Worm (Caenorhabditis elegans) whole organism, L4 larva: ENCODE data around the gene T19D12.5.

Experiments used
- Y105C5A.15 ChIP-seq: fragments of 200-800 bp; sonication (Bioruptor generic); IDR thresholded peaks from 2 replicates; pipeline ENCODE4 v1.3.6; 2022; ENCODE audit warnings: missing genetic modification characterization, missing compliant biosample characterization
- pqm-1 ChIP-seq: sonication (generic microtip); optimal IDR thresholded peaks from 2 replicates; lab custom pipeline; 2017; ENCODE audit warnings: missing biosample characterization, missing genetic modification characterization

DNA sequence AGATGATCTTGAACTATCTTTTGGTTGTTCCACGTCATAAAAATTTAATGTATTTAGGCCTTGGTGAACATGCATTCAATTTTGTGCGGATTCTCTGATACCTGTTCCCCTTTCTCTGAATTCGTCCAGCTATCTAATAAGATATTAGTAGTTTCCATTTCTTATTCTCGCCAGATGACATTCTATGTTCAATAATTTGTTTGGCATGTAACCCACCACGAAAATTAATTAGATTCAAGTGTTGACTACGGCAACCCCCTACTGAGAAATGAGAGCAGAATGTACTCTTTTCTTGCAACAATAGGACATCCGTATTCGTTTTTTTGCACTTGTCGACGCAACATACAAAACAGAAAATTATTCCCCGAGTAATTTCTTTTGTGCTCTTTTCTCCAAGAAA lies 6.1 kb upstream of the T19D12.5 start:
- TF ChIP-seq pqm-1 (tag; lab: Kevin White, UChicago) (no peak), Y105C5A.15 (no peak)
